Worm (Caenorhabditis elegans) whole organism, midembryonic: ENCODE data around the gene unc-119.

Source experiments
- T22C8.4 ChIP-seq: fragments of 200-800 bp; sonication (Bioruptor generic); IDR thresholded peaks from 2 replicates; pipeline ENCODE4 v1.3.6; 2022; ENCODE audit warnings: missing genetic modification characterization, missing compliant biosample characterization
- cog-1 ChIP-seq: sonication (generic microtip); optimal IDR thresholded peaks from 2 replicates; lab custom pipeline; 2016; ENCODE audit warnings: missing genetic modification characterization, missing compliant biosample characterization
- ztf-23 ChIP-seq: fragments of 200-800 bp; sonication (Bioruptor generic); IDR thresholded peaks from 2 replicates; pipeline ENCODE4 v1.3.6; 2022; ENCODE audit warnings: missing genetic modification reagents, missing genetic modification characterization, missing compliant biosample characterization

ce11 chrIII:10945537-10945936 lies 43.1 kb downstream of the unc-119 start:
- TF ChIP-seq cog-1 (tag; lab: Kevin White, UChicago) (no peak), ztf-23 (GFP tag; lab: Robert Waterston, UW) (no peak), T22C8.4 (no peak)
